Fruit fly (Drosophila melanogaster) whole organism, pupa: ENCODE measurements around the gene CG32017.

Experiments used
- CG10348 ChIP-seq: fragments of 200-800 bp; sonication (Bioruptor generic); IDR thresholded peaks from 2 replicates; pipeline ENCODE4 v1.3.6; 2022; ENCODE audit warnings: missing biosample characterization, missing genetic modification characterization
- CG12605 ChIP-seq: fragments of 200-800 bp; sonication (Bioruptor generic); IDR thresholded peaks from 2 replicates; pipeline ENCODE4 v1.3.6; 2022; ENCODE audit warnings: missing biosample characterization, missing genetic modification characterization
- CG13204 ChIP-seq: fragments of 200-800 bp; sonication (Bioruptor generic); optimal IDR thresholded peaks from 2 replicates; lab custom pipeline; 2018; ENCODE audit warnings: missing biosample characterization, mild to moderate bottlenecking, missing genetic modification characterization, moderate library complexity
- CG14655 ChIP-seq: fragments of 200-800 bp; sonication (Bioruptor generic); optimal IDR thresholded peaks from 3 replicates; lab custom pipeline; 2017; ENCODE audit warnings: mild to moderate bottlenecking, missing biosample characterization, missing genetic modification reagents, missing genetic modification characterization
- CG15710 ChIP-seq: fragments of 200-800 bp; sonication (Bioruptor generic); optimal IDR thresholded peaks from 2 replicates; lab custom pipeline; 2018; ENCODE audit warnings: missing biosample characterization, mild to moderate bottlenecking, missing genetic modification characterization, moderate library complexity
- CG17806 ChIP-seq: fragments of 200-800 bp; sonication (Bioruptor generic); optimal IDR thresholded peaks from 2 replicates; lab custom pipeline; 2018; ENCODE audit warnings: missing biosample characterization, mild to moderate bottlenecking, missing genetic modification characterization, moderate library complexity
- CG32121 ChIP-seq: fragments of 200-800 bp; sonication (Bioruptor generic); IDR thresholded peaks from 2 replicates; pipeline ENCODE4 v1.3.6; 2022; ENCODE audit warnings: missing biosample characterization, missing genetic modification characterization
- CG34367 ChIP-seq: fragments of 200-800 bp; sonication (Bioruptor generic); optimal IDR thresholded peaks from 2 replicates; lab custom pipeline; 2018; ENCODE audit warnings: missing biosample characterization, mild to moderate bottlenecking, missing genetic modification characterization
- CG4496 ChIP-seq: fragments of 200-800 bp; sonication (Bioruptor generic); IDR thresholded peaks from 3 replicates; pipeline ENCODE4 v1.3.6; 2022; ENCODE audit warnings: missing biosample characterization, missing genetic modification characterization
- CG8159 ChIP-seq: fragments of 200-800 bp; sonication (Bioruptor generic); optimal IDR thresholded peaks from 3 replicates; lab custom pipeline; 2018; ENCODE audit warnings: missing biosample characterization, mild to moderate bottlenecking, missing genetic modification characterization, moderate library complexity
- CG8301 ChIP-seq: fragments of 200-800 bp; sonication (Bioruptor generic); optimal IDR thresholded peaks from 2 replicates; lab custom pipeline; 2018; ENCODE audit warnings: missing biosample characterization, mild to moderate bottlenecking, missing genetic modification characterization
- CG9948 ChIP-seq: fragments of 200-800 bp; sonication (Bioruptor generic); optimal IDR thresholded peaks from 2 replicates; lab custom pipeline; 2018; ENCODE audit warnings: missing biosample characterization, mild to moderate bottlenecking, missing genetic modification characterization, moderate library complexity
- D1 ChIP-seq: fragments of 200-800 bp; sonication (Bioruptor generic); optimal IDR thresholded peaks from 2 replicates; lab custom pipeline; 2018; ENCODE audit warnings: missing biosample characterization, mild to moderate bottlenecking, missing genetic modification characterization, moderate library complexity
- EcR ChIP-seq: fragments of 200-800 bp; sonication (Bioruptor generic); optimal IDR thresholded peaks from 3 replicates; lab custom pipeline; 2019; ENCODE audit warnings: missing biosample characterization, missing genetic modification characterization, mild to moderate bottlenecking, moderate library complexity, missing genetic modification reagents
- Ets98B ChIP-seq: fragments of 200-800 bp; sonication (Bioruptor generic); IDR thresholded peaks from 2 replicates; pipeline ENCODE4 v1.3.6; 2022; ENCODE audit warnings: missing biosample characterization, missing genetic modification characterization
- Pif1A ChIP-seq: fragments of 200-800 bp; sonication (Bioruptor generic); optimal IDR thresholded peaks from 3 replicates; lab custom pipeline; 2016; ENCODE audit warnings: missing biosample characterization, missing genetic modification characterization
- Pif1B ChIP-seq: fragments of 200-800 bp; sonication (Bioruptor generic); optimal IDR thresholded peaks from 3 replicates; lab custom pipeline; 2016; ENCODE audit warnings: missing biosample characterization, missing genetic modification characterization
- Snoo ChIP-seq: fragments of 200-800 bp; sonication (Bioruptor generic); optimal IDR thresholded peaks from 3 replicates; lab custom pipeline; 2017; ENCODE audit warnings: missing biosample characterization, mild to moderate bottlenecking, missing genetic modification characterization, inconsistent platforms
- fd96Ca ChIP-seq: fragments of 200-800 bp; sonication (Bioruptor generic); IDR thresholded peaks from 3 replicates; pipeline ENCODE4 v1.3.6; 2022; ENCODE audit warnings: missing biosample characterization, missing genetic modification characterization
- gl ChIP-seq: fragments of 200-800 bp; sonication (Bioruptor generic); optimal IDR thresholded peaks from 2 replicates; lab custom pipeline; 2018; ENCODE audit warnings: missing biosample characterization, mild to moderate bottlenecking, missing genetic modification characterization
- rn ChIP-seq: fragments of 200-800 bp; sonication (Bioruptor generic); IDR thresholded peaks from 2 replicates; pipeline ENCODE4 v1.3.6; 2022; ENCODE audit warnings: missing biosample characterization, missing genetic modification characterization

Gene CG32017

dm6 chr4:1162058-1162457, at the start of gene CG32017:
TSS of gene CG32017 (minus strand) at chr4:1162158.
- TF ChIP-seq Pif1B (GFP tag; lab: Kevin White, UChicago) (no peak), CG14655 (no peak), Pif1A (GFP tag; lab: Kevin White, UChicago) (no peak), CG12605 (no peak), Ets98B (no peak), CG32121 (GFP tag; lab: Robert Waterston, UW) (no peak), CG15710 (tag; lab: Kevin White, UChicago) (no peak), fd96Ca (no peak), gl (no peak), EcR (GFP tag; lab: Kevin White, UChicago) (no peak), CG4496 (GFP tag; lab: Robert Waterston, UW) (no peak), CG17806 (tag; lab: Kevin White, UChicago) (no peak), Snoo (no peak), CG10348 (GFP tag; lab: Robert Waterston, UW) (no peak), CG13204 (GFP tag; lab: Kevin White, UChicago) (no peak), CG8301 (tag; lab: Kevin White, UChicago) (no peak)
- TF ChIP-seq, all 21 proteins: peak for 0

dm6 chr4:1199178-1199577, 37.2 kb upstream of the CG32017 start:
- no peak for TF ChIP-seq CG13204 (GFP tag; lab: Kevin White, UChicago)
- TF ChIP-seq CG17806 (tag; lab: Kevin White, UChicago) = no peak
- TF ChIP-seq D1 (tag; lab: Kevin White, UChicago) = peak; percentile 92
- TF ChIP-seq EcR (GFP tag; lab: Kevin White, UChicago) = no peak
- no peak for TF ChIP-seq CG4496 (GFP tag; lab: Robert Waterston, UW)
- TF ChIP-seq Pif1B (GFP tag; lab: Kevin White, UChicago) = peak; percentile 30

dm6 chr4:1198599-1198998, 36.6 kb upstream of the CG32017 start, which contains the start of gene Mitf:
TSS of gene Mitf (plus strand) at chr4:1198852.
- TF ChIP-seq Pif1A (GFP tag; lab: Kevin White, UChicago) (no peak), CG17806 (tag; lab: Kevin White, UChicago) (no peak), Ets98B (no peak), CG15710 (tag; lab: Kevin White, UChicago) (no peak), rn (GFP tag; lab: Robert Waterston, UW) (no peak), gl (no peak), CG9948 (no peak), fd96Ca (no peak), CG4496 (GFP tag; lab: Robert Waterston, UW) (no peak), CG10348 (GFP tag; lab: Robert Waterston, UW) (no peak), CG14655 (no peak), CG8301 (tag; lab: Kevin White, UChicago) (no peak), Snoo (no peak), EcR (GFP tag; lab: Kevin White, UChicago) (no peak), CG32121 (GFP tag; lab: Robert Waterston, UW) (no peak), D1 (tag; lab: Kevin White, UChicago) (no peak)

dm6 chr4:1196653-1197161, 34.7 kb upstream of the CG32017 start, which contains the start of gene PIP4K:
TSS of gene PIP4K (minus strand) at chr4:1196848.
- no peak for TF ChIP-seq CG10348 (GFP tag; lab: Robert Waterston, UW)
- no peak for TF ChIP-seq Pif1B (GFP tag; lab: Kevin White, UChicago)
- no peak for TF ChIP-seq CG8159 (tag; lab: Kevin White, UChicago)
- TF ChIP-seq Snoo = no peak
- no peak for TF ChIP-seq D1 (tag; lab: Kevin White, UChicago)
- no peak for TF ChIP-seq CG8301 (tag; lab: Kevin White, UChicago)
- no peak for TF ChIP-seq Pif1A (GFP tag; lab: Kevin White, UChicago)
- TF ChIP-seq CG14655 = no peak

dm6 chr4:1191630-1192029, 29.7 kb upstream of the CG32017 start:
- TF ChIP-seq D1 (tag; lab: Kevin White, UChicago) (no peak), Pif1A (GFP tag; lab: Kevin White, UChicago) (no peak), CG32121 (GFP tag; lab: Robert Waterston, UW) (no peak), EcR (GFP tag; lab: Kevin White, UChicago) (no peak), CG12605 (no peak), CG9948 (no peak), Ets98B (no peak), CG8301 (tag; lab: Kevin White, UChicago) (no peak), CG8159 (tag; lab: Kevin White, UChicago) (no peak), Snoo (no peak), CG34367 (tag; lab: Kevin White, UChicago) (no peak), gl (no peak), Pif1B (GFP tag; lab: Kevin White, UChicago) (no peak)

- TF ChIP-seq Pif1A (GFP tag; lab: Kevin White, UChicago) = no peak
- TF ChIP-seq CG13204 (GFP tag; lab: Kevin White, UChicago) = no peak
- TF ChIP-seq CG17806 (tag; lab: Kevin White, UChicago) = no peak
- no peak for TF ChIP-seq gl
- no peak for TF ChIP-seq Ets98B
- TF ChIP-seq fd96Ca = no peak
- TF ChIP-seq CG10348 (GFP tag; lab: Robert Waterston, UW) = no peak
Measured at dm6 chr4:1186828-1187227, 24.9 kb upstream of the CG32017 start.

dm6 chr4:1185468-1185867, 23.5 kb upstream of the CG32017 start, which contains the start of gene CG33521:
TSS of gene CG33521 (plus strand) at chr4:1185768.
- no peak for TF ChIP-seq CG8159 (tag; lab: Kevin White, UChicago)
- TF ChIP-seq CG9948 = no peak
- TF ChIP-seq D1 (tag; lab: Kevin White, UChicago) = no peak
- no peak for TF ChIP-seq Pif1B (GFP tag; lab: Kevin White, UChicago)
- no peak for TF ChIP-seq CG17806 (tag; lab: Kevin White, UChicago)
- TF ChIP-seq Snoo = no peak
- TF ChIP-seq CG8301 (tag; lab: Kevin White, UChicago) = no peak
